Worm (Caenorhabditis elegans) whole organism, young adult: ENCODE measurements around the gene acox-1.6.

Experiments
- B0019.2 ChIP-seq: fragments of 200-800 bp; sonication (Bioruptor generic); conservative IDR thresholded peaks from 2 replicates; pipeline ENCODE4 v1.3.6; 2022; ENCODE audit warnings: missing genetic modification reagents, missing genetic modification characterization, missing compliant biosample characterization
- B0035.1 ChIP-seq: sonication (generic microtip); optimal IDR thresholded peaks from 2 replicates; lab custom pipeline; 2016; ENCODE audit warnings: missing genetic modification characterization, mild to moderate bottlenecking, missing compliant biosample characterization, missing genotype, missing genetic modification reagents
- D2030.7 ChIP-seq: fragments of 200-800 bp; sonication (Bioruptor generic); IDR thresholded peaks from 2 replicates; pipeline ENCODE4 v1.3.6; 2022; ENCODE audit warnings: missing genetic modification reagents, missing genetic modification characterization, missing compliant biosample characterization
- F23B12.7 ChIP-seq: sonication (generic microtip); optimal IDR thresholded peaks from 2 replicates; lab custom pipeline; 2017; ENCODE audit warnings: missing genetic modification characterization, mild to moderate bottlenecking, missing compliant biosample characterization, antibody characterized with exemption, moderate library complexity; ENCODE audit not compliant: insufficient read depth
- K12H6.12 ChIP-seq: fragments of 200-800 bp; sonication (Bioruptor generic); optimal IDR thresholded peaks from 2 replicates; lab custom pipeline; 2018; ENCODE audit warnings: mild to moderate bottlenecking, missing genetic modification characterization, missing compliant biosample characterization
- Y67H2A.10 ChIP-seq: fragments of 200-800 bp; sonication (Bioruptor generic); conservative IDR thresholded peaks from 2 replicates; pipeline ENCODE4 v1.3.6; 2022; ENCODE audit warnings: missing genetic modification reagents, missing genetic modification characterization, missing compliant biosample characterization
- Y79H2A.3 ChIP-seq: fragments of 200-800 bp; sonication (Bioruptor generic); conservative IDR thresholded peaks from 2 replicates; pipeline ENCODE4 v1.3.6; 2022; ENCODE audit warnings: missing genetic modification reagents, missing genetic modification characterization, missing compliant biosample characterization
- ZK185.1 ChIP-seq: sonication (generic microtip); optimal IDR thresholded peaks from 2 replicates; lab custom pipeline; 2016; ENCODE audit warnings: mild to moderate bottlenecking, missing genetic modification characterization, missing compliant biosample characterization; ENCODE audit not compliant: poor library complexity, severe bottlenecking
- aptf-3 ChIP-seq: fragments of 200-800 bp; sonication (Bioruptor generic); IDR thresholded peaks from 2 replicates; pipeline ENCODE4 v1.3.6; 2022; ENCODE audit warnings: missing genetic modification characterization, missing compliant biosample characterization
- ccch-3 ChIP-seq: fragments of 200-800 bp; sonication (Bioruptor generic); optimal IDR thresholded peaks from 2 replicates; lab custom pipeline; 2018; ENCODE audit warnings: mild to moderate bottlenecking, missing genetic modification characterization, missing compliant biosample characterization
- cebp-1 ChIP-seq, 2 experiments: fragments of 200-800 bp in 1 of 2; sonication (Bioruptor generic) in 1 of 2; sonication (generic microtip) in 1 of 2; IDR thresholded peaks in 1 of 2; optimal IDR thresholded peaks in 1 of 2; 2 replicates each; pipeline versions ENCODE4 v1.3.6 to Lab custom; 2017 to 2022; ENCODE audit warnings: missing compliant biosample characterization in 2 of 2, missing genetic modification characterization in 2 of 2, mild to moderate bottlenecking in 1 of 2, missing genetic modification reagents in 1 of 2, moderate library complexity in 1 of 2
- ceh-91 ChIP-seq: fragments of 200-800 bp; sonication (Bioruptor generic); IDR thresholded peaks from 2 replicates; pipeline ENCODE4 v1.3.6; 2022; ENCODE audit warnings: missing genetic modification reagents, missing genetic modification characterization, missing compliant biosample characterization
- chd-7 ChIP-seq: sonication (generic microtip); optimal IDR thresholded peaks from 2 replicates; lab custom pipeline; 2016; ENCODE audit warnings: mild to moderate bottlenecking, missing genetic modification characterization, moderate library complexity, missing compliant biosample characterization
- die-1 ChIP-seq: sonication (generic microtip); optimal IDR thresholded peaks from 2 replicates; lab custom pipeline; 2016; ENCODE audit warnings: missing genotype, mild to moderate bottlenecking, missing genetic modification characterization, missing compliant biosample characterization
- dox-1 ChIP-seq: fragments of 200-800 bp; sonication (Bioruptor generic); IDR thresholded peaks from 2 replicates; pipeline ENCODE4 v1.3.6; 2022; ENCODE audit warnings: missing genetic modification reagents, missing genetic modification characterization, missing compliant biosample characterization
- dpl-1 ChIP-seq: fragments of 150-350 bp; optimal IDR thresholded peaks from 2 replicates; lab custom pipeline; 2014; ENCODE audit warnings: missing biosample characterization, missing genetic modification reagents, missing genetic modification characterization
- gei-17 ChIP-seq: fragments of 200-800 bp; sonication (Bioruptor generic); optimal IDR thresholded peaks from 2 replicates; lab custom pipeline; 2018; ENCODE audit warnings: mild to moderate bottlenecking, missing genetic modification characterization, missing compliant biosample characterization
- hmg-1.2 ChIP-seq: fragments of 200-800 bp; sonication (Bioruptor generic); IDR thresholded peaks from 2 replicates; pipeline ENCODE4 v1.3.6; 2022; ENCODE audit warnings: missing genetic modification reagents, missing genetic modification characterization, missing compliant biosample characterization
- let-526 ChIP-seq: fragments of 200-800 bp; sonication (Bioruptor generic); IDR thresholded peaks from 2 replicates; pipeline ENCODE4 v1.3.6; 2022; ENCODE audit warnings: missing genetic modification reagents, missing genetic modification characterization, missing compliant biosample characterization
- lin-54 ChIP-seq: fragments of 200-800 bp; sonication (Bioruptor generic); optimal IDR thresholded peaks from 2 replicates; lab custom pipeline; 2018; ENCODE audit warnings: mild to moderate bottlenecking, missing genetic modification characterization, missing compliant biosample characterization
- lsl-1 ChIP-seq: fragments of 200-800 bp; sonication (Bioruptor generic); optimal IDR thresholded peaks from 2 replicates; lab custom pipeline; 2018; ENCODE audit warnings: mild to moderate bottlenecking, missing genetic modification characterization, moderate library complexity, missing compliant biosample characterization
- madf-3 ChIP-seq: fragments of 200-800 bp; sonication (Bioruptor generic); IDR thresholded peaks from 2 replicates; pipeline ENCODE4 v1.3.6; 2022; ENCODE audit warnings: missing genetic modification reagents, missing genetic modification characterization, missing compliant biosample characterization
- madf-6 ChIP-seq: fragments of 200-800 bp; sonication (Bioruptor generic); IDR thresholded peaks from 2 replicates; pipeline ENCODE4 v1.3.6; 2022; ENCODE audit warnings: missing genetic modification reagents, missing genetic modification characterization, missing compliant biosample characterization
- mcd-1 ChIP-seq: fragments of 200-800 bp; sonication (Bioruptor generic); IDR thresholded peaks from 2 replicates; pipeline ENCODE4 v1.3.6; 2022; ENCODE audit warnings: missing genetic modification reagents, missing genetic modification characterization, missing compliant biosample characterization
- mel-28 ChIP-seq: sonication (generic microtip); optimal IDR thresholded peaks from 2 replicates; lab custom pipeline; 2016; ENCODE audit warnings: borderline replicate concordance, mild to moderate bottlenecking, missing genetic modification characterization, missing compliant biosample characterization
- mxl-1 ChIP-seq: sonication (generic microtip); optimal IDR thresholded peaks from 2 replicates; lab custom pipeline; 2016; ENCODE audit warnings: missing genetic modification characterization, missing compliant biosample characterization
- pbrm-1 ChIP-seq: fragments of 200-800 bp; sonication (Bioruptor generic); IDR thresholded peaks from 2 replicates; pipeline ENCODE4 v1.3.6; 2022; ENCODE audit warnings: missing genetic modification reagents, missing genetic modification characterization, missing compliant biosample characterization
- repo-1 ChIP-seq: sonication (generic microtip); optimal IDR thresholded peaks from 2 replicates; lab custom pipeline; 2017; ENCODE audit warnings: mild to moderate bottlenecking, missing genetic modification characterization, missing compliant biosample characterization
- rpc-1 ChIP-seq, 2 experiments: fragments of 150-350 bp in 1 of 2; sonication (generic microtip) in 1 of 2; optimal IDR thresholded peaks; 2 replicates each; lab custom pipeline; 2014 to 2018; ENCODE audit warnings: missing biosample characterization in 1 of 2, missing genetic modification characterization in 1 of 2, missing genetic modification reagents in 1 of 2, missing genotype in 1 of 2
- sea-2 ChIP-seq: fragments of 200-800 bp; sonication (Bioruptor generic); IDR thresholded peaks from 2 replicates; pipeline ENCODE4 v1.3.6; 2022; ENCODE audit warnings: missing genetic modification characterization, missing compliant biosample characterization
- snpc-1.1 ChIP-seq: sonication (generic microtip); optimal IDR thresholded peaks from 2 replicates; lab custom pipeline; 2017; ENCODE audit warnings: missing genetic modification characterization, mild to moderate bottlenecking, missing compliant biosample characterization, antibody characterized with exemption, moderate library complexity, missing genotype, missing genetic modification reagents; ENCODE audit not compliant: insufficient read depth
- snpc-4 ChIP-seq, 5 experiments: fragments of 150-350 bp in 1 of 5; sonication (generic microtip) in 4 of 5; optimal IDR thresholded peaks; 2 replicates each; lab custom pipeline; 2014 to 2018; ENCODE audit warnings: missing genetic modification characterization in 5 of 5, missing biosample characterization in 3 of 5, antibody characterized with exemption in 2 of 5, mild to moderate bottlenecking in 2 of 5, missing compliant biosample characterization in 2 of 5, missing genotype in 2 of 5, moderate library complexity in 2 of 5, missing genetic modification reagents in 1 of 5
- sptf-2 ChIP-seq: fragments of 200-800 bp; sonication (Bioruptor generic); optimal IDR thresholded peaks from 2 replicates; lab custom pipeline; 2018; ENCODE audit warnings: mild to moderate bottlenecking, missing genetic modification characterization, missing compliant biosample characterization
- tlf-1 ChIP-seq: fragments of 200-800 bp; sonication (Bioruptor generic); optimal IDR thresholded peaks from 2 replicates; lab custom pipeline; 2018; ENCODE audit warnings: mild to moderate bottlenecking, missing genetic modification characterization, missing compliant biosample characterization
- zfh-2 ChIP-seq: fragments of 200-800 bp; sonication (Bioruptor generic); conservative IDR thresholded peaks from 2 replicates; pipeline ENCODE4 v1.3.6; 2022; ENCODE audit warnings: missing genetic modification reagents, missing genetic modification characterization, missing compliant biosample characterization
- ztf-22 ChIP-seq: fragments of 200-800 bp; sonication (Bioruptor generic); optimal IDR thresholded peaks from 2 replicates; lab custom pipeline; 2018; ENCODE audit warnings: mild to moderate bottlenecking, missing genetic modification characterization, moderate library complexity, missing compliant biosample characterization
- ztf-26 ChIP-seq: sonication (generic microtip); optimal IDR thresholded peaks from 2 replicates; lab custom pipeline; 2017; ENCODE audit warnings: missing genetic modification characterization, missing compliant biosample characterization

Gene acox-1.6

DNA sequence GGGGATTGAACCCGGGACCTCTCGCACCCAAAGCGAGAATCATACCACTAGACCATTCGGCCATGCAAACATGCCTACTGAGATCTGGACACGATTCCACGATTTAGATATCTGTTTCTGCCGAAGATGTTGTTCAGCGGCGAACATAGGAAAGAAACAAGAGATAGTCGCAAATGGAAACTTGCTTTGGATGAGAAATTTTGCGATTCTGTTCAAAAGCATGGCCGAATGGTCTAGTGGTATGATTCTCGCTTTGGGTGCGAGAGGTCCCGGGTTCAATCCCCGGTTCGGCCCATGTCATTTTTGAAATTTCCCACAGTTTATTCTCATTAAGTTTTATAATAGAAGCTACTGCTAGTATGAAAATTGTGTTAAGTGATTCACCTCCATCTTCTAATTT is 41.7 kb downstream of the acox-1.6 start (continued):
- no peak for TF ChIP-seq F23B12.7
- TF ChIP-seq mcd-1 (GFP tag; lab: Robert Waterston, UW): 0 out of 2 replicates have a peak, but pooled peaks have one; percentile 23
- TF ChIP-seq B0019.2 (GFP tag; lab: Robert Waterston, UW): no peak
- TF ChIP-seq madf-6 (GFP tag; lab: Robert Waterston, UW): 0 out of 2 replicates have a peak, but pooled peaks have one; percentile 25
- peak; percentile 33; the same call in 1 of the 2 replicates for TF ChIP-seq dox-1 (GFP tag; lab: Robert Waterston, UW)
- no peak for TF ChIP-seq mxl-1 (tag; lab: Kevin White, UChicago)
- TF ChIP-seq pbrm-1 (GFP tag; lab: Robert Waterston, UW): peak; percentile 40; the same call in 1 of the 2 replicates
- no peak for TF ChIP-seq lsl-1 (GFP tag; lab: Kevin White, UChicago)
- TF ChIP-seq D2030.7: peak; percentile 49; the same call in 1 of the 2 replicates
- peak; percentile 78 for TF ChIP-seq ztf-26 (tag; lab: Kevin White, UChicago)
- TF ChIP-seq dpl-1 (GFP tag; lab: Kevin White, UChicago): no peak
- peak; percentile 61 for TF ChIP-seq rpc-1 (optimal IDR thresholded peaks at IDR 0.05; lab: Kevin White, UChicago)
- TF ChIP-seq rpc-1 (tag; optimal IDR thresholded peaks at IDR 0.05; lab: Kevin White, UChicago): peak; percentile 74
- no peak for TF ChIP-seq Y67H2A.10 (GFP tag; lab: Robert Waterston, UW)
- TF ChIP-seq cebp-1 (GFP tag; IDR thresholded peaks at IDR 0.05; lab: Robert Waterston, UW): 0 out of 2 replicates have a peak, but pooled peaks have one; percentile 27
- TF ChIP-seq cebp-1 (tag; optimal IDR thresholded peaks at IDR 0.05; lab: Kevin White, UChicago): no peak

DNA sequence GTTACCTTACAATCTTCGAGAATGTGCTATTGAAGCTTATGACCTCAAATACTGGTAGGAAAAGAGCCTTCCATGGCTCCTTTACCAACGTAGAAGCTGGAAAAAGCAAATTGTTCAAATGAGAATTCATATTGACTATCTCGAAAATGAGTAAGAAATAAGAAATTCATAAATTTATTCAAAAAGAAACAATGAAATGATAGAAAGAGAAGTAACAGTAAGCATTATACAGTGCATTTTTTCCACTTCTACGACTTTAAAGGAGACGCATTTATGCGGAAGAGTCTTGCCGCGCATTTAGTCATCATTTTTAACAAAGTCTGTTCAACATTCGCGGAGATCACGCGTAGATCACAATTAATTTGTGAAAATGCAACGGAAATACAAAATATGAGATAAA is 43.4 kb downstream of the acox-1.6 start, which contains the start of gene Y7A5A.10:
Gene Y7A5A.10 (minus strand): TSS at position 101 of the 400 bp plus-strand sequence.
- no peak for TF ChIP-seq sptf-2
- no peak for TF ChIP-seq ccch-3
- TF ChIP-seq hmg-1.2: no peak
- no peak for TF ChIP-seq lsl-1 (GFP tag; lab: Kevin White, UChicago)
- no peak for TF ChIP-seq ZK185.1 (tag; lab: Kevin White, UChicago)
- TF ChIP-seq sea-2: no peak
- no peak for TF ChIP-seq gei-17 (GFP tag; lab: Kevin White, UChicago)
- no peak for TF ChIP-seq die-1
- no peak for TF ChIP-seq Y79H2A.3
- no peak for TF ChIP-seq repo-1 (tag; lab: Kevin White, UChicago)
- TF ChIP-seq zfh-2: no peak
- no peak for TF ChIP-seq chd-7 (tag; lab: Kevin White, UChicago)
- no peak for TF ChIP-seq ceh-91 (GFP tag; lab: Robert Waterston, UW)
- TF ChIP-seq K12H6.12 (tag; lab: Kevin White, UChicago): no peak
- TF ChIP-seq let-526 (GFP tag; lab: Robert Waterston, UW): no peak
- TF ChIP-seq snpc-4 (GFP tag; optimal IDR thresholded peaks at IDR 0.05; lab: Kevin White, UChicago): no peak
- no peak for TF ChIP-seq snpc-4 (tag; optimal IDR thresholded peaks at IDR 0.05; lab: Kevin White, UChicago)
- TF ChIP-seq madf-3: no peak

DNA sequence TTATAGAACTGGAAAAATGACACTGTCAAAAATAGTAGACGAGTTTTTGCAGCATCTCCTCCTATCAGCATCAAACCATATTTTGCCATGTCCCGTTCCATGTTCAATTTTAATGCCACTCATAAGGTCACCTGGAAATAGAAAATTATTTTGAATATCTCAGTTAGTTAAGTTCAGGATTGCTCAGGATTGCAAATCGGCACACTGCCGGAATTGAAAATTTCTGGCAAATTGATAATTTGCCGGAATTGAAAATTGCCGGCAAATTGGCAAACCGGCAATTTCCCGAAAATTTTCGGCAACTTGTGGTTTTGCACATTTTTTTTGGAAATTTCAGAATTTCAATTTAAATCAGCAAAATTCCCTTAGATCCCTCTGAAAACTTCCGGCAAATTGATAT is 51.6 kb downstream of the acox-1.6 start, which contains the start of gene Y7A5A.5:
Gene Y7A5A.5 (minus strand): TSS at position 101 of the 400 bp plus-strand sequence.
- no peak for TF ChIP-seq aptf-3 (GFP tag; lab: Robert Waterston, UW)
- no peak for TF ChIP-seq snpc-1.1 (tag; lab: Kevin White, UChicago)
- TF ChIP-seq lin-54: no peak
- no peak for TF ChIP-seq ztf-22 (GFP tag; lab: Kevin White, UChicago)
- no peak for TF ChIP-seq K12H6.12 (tag; lab: Kevin White, UChicago)
- no peak for TF ChIP-seq B0035.1 (tag; lab: Kevin White, UChicago)
- TF ChIP-seq mel-28 (tag; lab: Kevin White, UChicago): no peak
- TF ChIP-seq tlf-1: no peak
